Worm (Caenorhabditis elegans): ENCODE data around the gene lst-5.
A peak's percentile ranks its signal among the peaks of the same experiment; 100 is the strongest.

The lst-5 gene

DNA sequence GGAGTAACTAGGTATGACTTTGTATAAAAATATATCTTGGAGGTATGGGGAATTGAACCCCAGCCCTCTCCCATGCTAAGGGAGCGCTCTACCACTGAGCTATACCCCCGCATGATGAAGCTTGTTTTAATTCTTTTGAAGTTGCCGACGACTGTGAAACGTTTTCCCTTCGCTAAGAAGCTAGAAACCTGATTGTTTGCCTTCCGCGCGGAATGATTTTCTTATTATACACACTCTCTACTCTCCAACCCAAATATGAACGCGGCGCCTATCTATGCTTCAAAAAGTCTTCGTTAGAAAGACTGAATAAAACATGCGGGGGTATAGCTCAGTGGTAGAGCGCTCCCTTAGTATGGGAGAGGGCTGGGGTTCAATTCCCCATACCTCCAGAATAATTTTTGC is 19.8 kb upstream of the lst-5 start:
- TF ChIP-seq bed-3 (GFP tag; optimal IDR thresholded peaks at IDR 0.05) (no peak), sptf-1 (tag; optimal IDR thresholded peaks at IDR 0.05) (no peak), cnd-1 (tag; optimal IDR thresholded peaks at IDR 0.05) (no peak), mab-5 (tag; optimal IDR thresholded peaks at IDR 0.05) (no peak), zip-8 (tag; optimal IDR thresholded peaks at IDR 0.05) (no peak)

DNA sequence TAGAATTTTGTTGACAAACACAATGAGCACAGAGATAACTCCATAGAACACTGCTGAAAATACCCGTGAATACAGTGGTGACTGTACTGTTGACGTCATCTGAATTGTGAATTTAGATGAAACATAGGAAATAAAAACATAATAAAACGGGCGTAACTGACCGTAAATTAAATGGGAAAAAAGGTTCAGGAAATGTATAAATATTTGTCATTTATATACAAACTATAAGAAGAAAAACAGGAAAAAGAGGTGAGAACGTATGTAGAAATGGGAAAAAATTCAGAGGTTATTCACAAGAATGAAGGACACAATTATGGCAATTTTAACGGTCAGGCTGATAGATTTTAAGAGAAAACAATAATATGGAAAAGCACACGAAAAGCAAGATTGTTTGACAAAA is 10.1 kb upstream of the lst-5 start, which contains the start of gene sqv-7:
Gene sqv-7, minus strand, starts transcription at position 101 of the 400 bp plus-strand sequence.
- TF ChIP-seq flh-1 (GFP tag; optimal IDR thresholded peaks at IDR 0.05) (no peak), nhr-237 (tag; optimal IDR thresholded peaks at IDR 0.05) (no peak), unc-120 (tag; optimal IDR thresholded peaks at IDR 0.05; ENCODE audit: poor library complexity, severe bottlenecking) (no peak), pha-4 (tag; optimal IDR thresholded peaks at IDR 0.05) (no peak), sem-2 (GFP tag; optimal IDR thresholded peaks at IDR 0.05) (no peak), lsy-2 (tag; optimal IDR thresholded peaks at IDR 0.05) (no peak), nhr-76 (tag; optimal IDR thresholded peaks at IDR 0.05) (no peak), drap-1 (GFP tag; optimal IDR thresholded peaks at IDR 0.05) (no peak), mab-5 (tag; optimal IDR thresholded peaks at IDR 0.05) (no peak), ztf-11 (tag; optimal IDR thresholded peaks at IDR 0.05) (no peak), blmp-1 (tag; optimal IDR thresholded peaks at IDR 0.05) (no peak), elt-3 (tag; optimal IDR thresholded peaks at IDR 0.05) (no peak), ces-1 (GFP tag; optimal IDR thresholded peaks at IDR 0.05) (no peak), ceh-83 (GFP tag; optimal IDR thresholded peaks at IDR 0.05) (no peak), unc-62 (GFP tag; optimal IDR thresholded peaks at IDR 0.05) (no peak), nhr-28 (tag; optimal IDR thresholded peaks at IDR 0.05) (no peak), tbx-8 (GFP tag; optimal IDR thresholded peaks at IDR 0.05) (no peak), unc-39 (tag; optimal IDR thresholded peaks at IDR 0.05) (no peak)

DNA sequence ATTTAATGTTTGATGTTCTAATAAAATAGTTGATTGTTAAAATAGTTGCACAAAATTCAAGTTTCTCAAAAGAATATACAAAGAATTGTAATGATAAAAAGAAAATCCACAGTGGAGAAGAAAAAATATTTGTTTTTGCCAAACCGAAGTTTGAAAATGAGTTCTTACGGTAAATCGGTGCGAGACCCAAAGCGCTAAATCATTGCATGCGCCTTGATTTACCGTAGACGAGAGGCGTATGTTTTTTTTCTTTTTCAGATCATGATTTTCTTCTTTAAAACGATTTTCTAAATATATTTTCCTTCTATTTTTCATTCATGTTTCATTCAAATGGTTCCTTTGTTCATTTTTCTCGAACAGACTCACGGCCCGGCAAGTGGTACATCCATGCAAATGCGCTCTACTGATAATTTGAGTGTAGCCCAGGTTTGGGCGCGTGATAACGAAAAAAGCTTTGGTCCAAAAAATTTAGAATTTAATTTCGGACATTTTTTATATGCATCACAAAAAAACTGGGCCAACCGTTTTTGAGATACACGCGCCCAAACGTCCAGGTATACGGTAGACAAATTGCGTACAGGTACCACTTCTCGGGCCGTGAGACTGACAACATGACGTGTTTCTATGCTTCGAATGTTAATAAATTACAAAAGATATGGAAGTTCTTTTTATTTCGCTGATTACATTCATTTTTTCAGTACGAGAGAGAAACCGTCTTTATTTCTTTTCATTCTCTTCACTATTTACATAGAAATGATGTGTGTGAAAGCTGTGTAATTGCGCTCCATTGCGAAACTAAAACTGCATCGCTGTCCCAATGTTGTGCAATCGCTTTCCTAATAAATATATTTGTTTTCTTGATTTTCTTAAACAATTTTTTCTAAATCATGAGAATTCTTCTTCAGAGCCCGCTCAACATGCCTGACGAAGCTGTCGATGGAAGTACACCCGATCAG is 2.5 kb downstream of the lst-5 start, which contains the start of gene znf-598:
Gene znf-598, plus strand, starts transcription at position 906 of the 956 bp plus-strand sequence.
- TF ChIP-seq pha-4 (tag; optimal IDR thresholded peaks at IDR 0.05) (peak; percentile 65), mep-1 (tag; optimal IDR thresholded peaks at IDR 0.05) (peak; percentile 29), unc-120 (tag; optimal IDR thresholded peaks at IDR 0.05; ENCODE audit: poor library complexity, severe bottlenecking) (no peak), sptf-1 (tag; optimal IDR thresholded peaks at IDR 0.05) (peak; percentile 1), lsy-2 (tag; optimal IDR thresholded peaks at IDR 0.05) (peak; percentile 21)

DNA sequence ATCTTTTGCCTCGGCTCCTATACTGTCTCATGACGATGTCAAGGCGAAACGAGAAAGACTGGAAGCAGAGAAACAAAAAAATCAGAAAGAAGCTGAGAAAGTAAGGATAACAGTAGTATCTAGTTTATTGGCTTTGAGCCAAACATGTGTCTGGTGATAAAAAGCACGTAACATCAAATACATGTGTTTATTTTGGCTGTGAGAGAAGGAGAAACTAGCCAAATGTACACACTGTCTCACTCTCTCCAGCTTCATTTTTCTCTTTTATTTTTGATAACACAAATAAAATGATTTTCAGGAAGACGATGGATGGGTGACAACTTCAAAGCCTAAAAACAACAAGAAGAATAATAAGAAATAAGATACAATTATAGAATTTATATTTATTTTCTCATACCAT is 6.8 kb downstream of the lst-5 start:
- TF ChIP-seq ces-1 (GFP tag; optimal IDR thresholded peaks at IDR 0.05) (no peak), unc-62 (GFP tag; optimal IDR thresholded peaks at IDR 0.05) (no peak), pha-4 (tag; optimal IDR thresholded peaks at IDR 0.05) (no peak), lin-32 (GFP tag; optimal IDR thresholded peaks at IDR 0.05) (no peak), unc-39 (tag; optimal IDR thresholded peaks at IDR 0.05) (no peak), mep-1 (tag; optimal IDR thresholded peaks at IDR 0.05) (no peak), ztf-11 (tag; optimal IDR thresholded peaks at IDR 0.05) (no peak), elt-1 (tag; optimal IDR thresholded peaks at IDR 0.05; ENCODE audit: borderline replicate concordance, insufficient read depth) (no peak), mls-2 (tag; optimal IDR thresholded peaks at IDR 0.05) (no peak), zip-8 (tag; optimal IDR thresholded peaks at IDR 0.05) (no peak), ceh-83 (GFP tag; optimal IDR thresholded peaks at IDR 0.05) (no peak), mab-5 (tag; optimal IDR thresholded peaks at IDR 0.05) (no peak), ceh-39 (tag; optimal IDR thresholded peaks at IDR 0.05) (no peak), nhr-2 (tag; optimal IDR thresholded peaks at IDR 0.05) (no peak), sptf-1 (tag; optimal IDR thresholded peaks at IDR 0.05) (no peak), sem-2 (GFP tag; optimal IDR thresholded peaks at IDR 0.05) (no peak), flh-1 (GFP tag; optimal IDR thresholded peaks at IDR 0.05) (no peak), ceh-43 (GFP tag; optimal IDR thresholded peaks at IDR 0.05) (no peak)

DNA sequence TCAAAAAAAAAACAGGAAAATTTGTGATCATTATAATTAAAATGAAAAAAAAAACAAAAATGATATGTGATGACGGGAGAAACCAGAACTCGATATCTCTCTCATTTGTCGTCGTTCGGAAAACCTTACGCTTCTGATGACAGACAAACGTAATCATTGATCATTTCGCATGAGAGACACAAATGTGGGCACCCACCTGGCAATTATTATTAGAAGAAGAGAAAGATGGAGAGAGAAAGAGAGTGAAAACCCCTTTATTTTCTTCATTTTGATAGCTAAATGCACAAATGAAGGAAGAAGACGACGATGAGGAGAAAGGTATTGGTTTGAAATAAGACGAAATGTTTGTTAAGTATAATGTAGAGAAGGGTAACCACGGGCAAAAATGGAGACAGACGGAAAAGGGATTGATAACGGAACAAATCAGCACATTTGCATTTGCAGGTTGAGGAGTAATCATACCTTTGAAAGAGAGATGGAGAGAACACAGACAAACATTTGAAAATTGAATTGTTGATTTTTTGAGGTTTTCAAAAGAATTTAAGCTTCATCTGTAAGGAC is 8.5 kb downstream of the lst-5 start:
- TF ChIP-seq ceh-83 (GFP tag; optimal IDR thresholded peaks at IDR 0.05), result no peak

Measured in whole organism, mixed stage, embryonic.